Fruit fly (Drosophila melanogaster) Kc167 (cell line): ENCODE data around the gene CG7044.

ENCODE experiments used
- Sin3A ChIP-seq: fragments of >200 bp; optimal IDR thresholded peaks from 2 replicates; lab custom pipeline; 2018; ENCODE audit warnings: missing external identifiers
- h ChIP-seq: fragments of >200 bp; optimal IDR thresholded peaks from 3 replicates; lab custom pipeline; 2018; ENCODE audit warnings: missing external identifiers
- psq ChIP-seq: fragments of >200 bp; optimal IDR thresholded peaks from 2 replicates; lab custom pipeline; 2017; ENCODE audit warnings: missing external identifiers

dm6 chr3R:21078211-21078610 is 23.3 kb downstream of the CG7044 start:
- no peak for TF ChIP-seq h (lab: Kevin White, UChicago)
- TF ChIP-seq psq: no peak
- no peak for TF ChIP-seq Sin3A (lab: Kevin White, UChicago)
